Worm (Caenorhabditis elegans): ENCODE data around the gene hpl-2.
A peak's percentile ranks its signal among the peaks of the same experiment; 100 is the strongest.

Gene hpl-2

ce11 chrIII:10742382-10742860 lies 12.9 kb downstream of the hpl-2 start, which contains the start of the genes tbb-1 and rib-2:
Gene tbb-1, minus strand, starts transcription at chrIII:10742432.
Gene rib-2, plus strand, starts transcription at chrIII:10742810.
- TF ChIP-seq gei-8 (GFP tag; optimal IDR thresholded peaks at IDR 0.05) = no peak
- peak; percentile 88 for TF ChIP-seq hlh-30 (tag; optimal IDR thresholded peaks at IDR 0.05; ENCODE audit: insufficient read depth)
- TF ChIP-seq snpc-4 (tag; optimal IDR thresholded peaks at IDR 0.05) = no peak
- no peak for TF ChIP-seq mxl-2 (GFP tag; conservative IDR thresholded peaks at IDR 0.05)
- peak; percentile 91 for TF ChIP-seq dpl-1 (GFP tag; optimal IDR thresholded peaks at IDR 0.05)
- no peak for TF ChIP-seq T20F7.1 (GFP tag; optimal IDR thresholded peaks at IDR 0.05)
- no peak for TF ChIP-seq nhr-237 (tag; optimal IDR thresholded peaks at IDR 0.05)
- TF ChIP-seq T26A8.4 (GFP tag; IDR thresholded peaks at IDR 0.05) = peak; percentile 65
- no peak for TF ChIP-seq daf-12 (tag; optimal IDR thresholded peaks at IDR 0.05)
- TF ChIP-seq skn-1 (tag; optimal IDR thresholded peaks at IDR 0.05) = no peak
- TF ChIP-seq ZK337.2 (GFP tag; IDR thresholded peaks at IDR 0.05) = no peak
- TF ChIP-seq ztf-7 (tag; optimal IDR thresholded peaks at IDR 0.05) = no peak
- no peak for TF ChIP-seq ctbp-1 (GFP tag; IDR thresholded peaks at IDR 0.05)
- TF ChIP-seq nhr-6 (tag; optimal IDR thresholded peaks at IDR 0.05) = peak; percentile 78
- TF ChIP-seq nhr-42 (GFP tag; IDR thresholded peaks at IDR 0.05) = 0 out of 2 replicates have a peak, but pooled peaks have one; percentile 53
- TF ChIP-seq lin-38 (GFP tag; IDR thresholded peaks at IDR 0.05) = peak; percentile 99
- no peak for TF ChIP-seq tag-97 (GFP tag; IDR thresholded peaks at IDR 0.05)
- TF ChIP-seq unc-39 (tag; optimal IDR thresholded peaks at IDR 0.05) = no peak
- peak; percentile 83; the same call in 1 of the 2 replicates for TF ChIP-seq madf-9 (GFP tag; conservative IDR thresholded peaks at IDR 0.05)
- peak; percentile 76 for TF ChIP-seq pha-4 (GFP tag; IDR thresholded peaks at IDR 0.05)
- TF ChIP-seq pha-4 (tag; optimal IDR thresholded peaks at IDR 0.05) = no peak
- no peak for TF ChIP-seq daf-8 (GFP tag; IDR thresholded peaks at IDR 0.05)
- no peak for TF ChIP-seq zag-1 (tag; optimal IDR thresholded peaks at IDR 0.05)
- TF ChIP-seq D1046.2 (GFP tag; IDR thresholded peaks at IDR 0.05) = 0 out of 2 replicates have a peak, but pooled peaks have one; percentile 45
- TF ChIP-seq mxl-3 (GFP tag; optimal IDR thresholded peaks at IDR 0.05) = peak; percentile 90
- no peak for TF ChIP-seq ama-1 (optimal IDR thresholded peaks at IDR 0.05)
- peak; percentile 13 for TF ChIP-seq zfp-2 (tag; optimal IDR thresholded peaks at IDR 0.05)
- peak; percentile 68; the same call in 1 of the 2 replicates for TF ChIP-seq nhr-41 (GFP tag; IDR thresholded peaks at IDR 0.05)
- TF ChIP-seq lin-13 (GFP tag; optimal IDR thresholded peaks at IDR 0.05) = peak; percentile 93
- TF ChIP-seq zfp-3 (GFP tag; conservative IDR thresholded peaks at IDR 0.05) = peak; percentile 69
- peak; percentile 18 for TF ChIP-seq spr-1 (tag; optimal IDR thresholded peaks at IDR 0.05)
- TF ChIP-seq mdt-29 (GFP tag; IDR thresholded peaks at IDR 0.05) = 0 out of 2 replicates have a peak, but pooled peaks have one; percentile 39
- peak; percentile 94 for TF ChIP-seq dmd-6 (GFP tag; IDR thresholded peaks at IDR 0.05)
- TF ChIP-seq aha-1 (tag) = peak; percentile 89
- peak; percentile 24 for TF ChIP-seq lin-15B (tag; optimal IDR thresholded peaks at IDR 0.05)
- TF ChIP-seq lsy-2 (tag; optimal IDR thresholded peaks at IDR 0.05) = peak in 1 of 2 experiments; percentile 87
- peak; percentile 96 for TF ChIP-seq hlh-11 (tag; optimal IDR thresholded peaks at IDR 0.05)
- no peak for TF ChIP-seq vab-7 (GFP tag; IDR thresholded peaks at IDR 0.05)
- no peak for TF ChIP-seq ZK546.5 (tag; optimal IDR thresholded peaks at IDR 0.05)
- peak; percentile 86 for TF ChIP-seq pqm-1 (tag; optimal IDR thresholded peaks at IDR 0.05)
- TF ChIP-seq nhr-48 (tag; optimal IDR thresholded peaks at IDR 0.05) = peak; percentile 75
- no peak for TF ChIP-seq fkh-10 (GFP tag; optimal IDR thresholded peaks at IDR 0.05)
- TF ChIP-seq duxl-1 (tag; optimal IDR thresholded peaks at IDR 0.05; ENCODE audit: poor library complexity) = no peak
- TF ChIP-seq Y48G9A.11 (GFP tag; IDR thresholded peaks at IDR 0.05) = peak; percentile 88
- no peak for TF ChIP-seq daf-19 (GFP tag; conservative IDR thresholded peaks at IDR 0.05)
- no peak for TF ChIP-seq hmg-1.1 (GFP tag; IDR thresholded peaks at IDR 0.05)
- TF ChIP-seq set-16 (GFP tag; IDR thresholded peaks at IDR 0.05) = no peak; the same call in 1 of the 2 replicates
- TF ChIP-seq ceh-62 (tag; optimal IDR thresholded peaks at IDR 0.05) = no peak
- peak; percentile 71 for TF ChIP-seq nhr-25 (tag; optimal IDR thresholded peaks at IDR 0.05; ENCODE audit: borderline replicate concordance, insufficient read depth)
- no peak for TF ChIP-seq aly-2 (tag; optimal IDR thresholded peaks at IDR 0.05)
- no peak for TF ChIP-seq Y75B8A.6 (GFP tag; IDR thresholded peaks at IDR 0.05)
- TF ChIP-seq F49E8.2 (tag; optimal IDR thresholded peaks at IDR 0.05; ENCODE audit: borderline replicate concordance) = peak; percentile 89
